Worm (Caenorhabditis elegans): ENCODE measurements around the gene C26D10.6.

Gene C26D10.6

DNA sequence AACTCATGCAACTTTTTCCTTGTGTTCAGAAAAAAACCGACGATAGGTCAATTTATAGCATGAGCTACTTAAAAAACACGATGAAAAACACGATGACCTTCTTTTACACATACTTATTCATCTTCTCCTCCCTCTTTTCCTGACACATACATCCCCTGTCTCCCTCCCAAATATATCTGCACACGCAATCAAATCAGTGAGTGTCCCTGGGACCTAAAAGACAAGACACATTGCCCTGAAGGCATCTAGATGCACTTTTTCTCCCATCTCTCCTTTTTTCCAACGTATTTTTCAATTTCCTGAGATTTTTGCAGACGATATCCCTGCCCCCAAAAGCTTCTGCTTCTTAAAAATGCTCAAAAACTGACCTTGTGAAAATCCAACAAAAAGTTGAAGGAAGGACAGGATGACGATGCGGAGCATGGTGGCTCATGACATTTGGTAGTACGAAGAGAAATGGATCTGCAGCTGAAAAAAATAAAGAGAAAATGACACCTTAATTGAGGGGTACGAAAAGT lies at the start of gene C26D10.6:
C26D10.6 (minus strand) TSS at position 468 of the 518 bp plus-strand sequence.
- TF ChIP-seq dao-5 (tag; optimal IDR thresholded peaks at IDR 0.05), result no peak
- no peak for TF ChIP-seq W03F9.2 (tag; optimal IDR thresholded peaks at IDR 0.05)
- no peak for TF ChIP-seq him-1 (tag; optimal IDR thresholded peaks at IDR 0.05)

DNA sequence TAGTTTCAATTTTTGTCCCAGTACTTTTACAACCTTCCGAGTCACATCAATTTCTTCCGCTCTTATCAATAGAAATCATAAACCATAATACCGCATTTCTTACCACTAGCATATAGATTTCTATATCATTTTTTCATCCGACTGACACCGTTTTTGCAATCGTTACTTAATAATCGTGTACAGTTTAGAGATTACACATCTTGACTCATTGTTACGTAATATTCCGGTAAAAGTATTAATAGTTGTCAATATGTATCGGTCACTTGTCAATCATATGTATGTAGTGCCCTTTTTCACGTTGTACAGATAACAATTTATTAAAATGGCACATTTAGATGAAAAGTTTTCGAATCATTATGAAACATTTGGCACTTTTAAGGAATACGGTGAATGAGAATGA lies 45.5 kb upstream of the C26D10.6 start:
- no peak for TF ChIP-seq W03F9.2 (tag; optimal IDR thresholded peaks at IDR 0.05)
- no peak for TF ChIP-seq him-1 (tag; optimal IDR thresholded peaks at IDR 0.05)
- no peak for TF ChIP-seq dao-5 (tag; optimal IDR thresholded peaks at IDR 0.05)

DNA sequence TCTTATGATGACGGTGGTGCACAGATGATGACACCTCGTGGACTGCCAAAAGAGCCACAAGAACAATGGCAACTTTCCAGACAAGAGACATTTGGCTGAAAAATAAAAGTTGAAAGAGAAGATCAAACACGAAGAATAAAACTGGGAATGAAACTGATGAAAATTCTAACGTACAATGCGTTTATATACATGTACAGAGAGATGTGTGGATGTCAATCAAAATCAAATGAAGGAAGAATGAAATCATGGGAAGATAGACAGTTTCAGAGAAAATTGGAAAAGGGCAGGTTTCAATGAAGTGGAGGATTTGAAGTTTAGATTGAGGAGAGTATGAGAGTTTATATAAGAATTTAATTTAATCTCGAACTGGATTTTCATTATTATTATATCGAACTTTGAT lies 44.6 kb upstream of the C26D10.6 start, which contains the start of gene dod-23:
dod-23 (minus strand) TSS at position 101 of the 400 bp plus-strand sequence.
- TF ChIP-seq W03F9.2 (tag; optimal IDR thresholded peaks at IDR 0.05) (no peak), him-1 (tag; optimal IDR thresholded peaks at IDR 0.05) (no peak), dao-5 (tag; optimal IDR thresholded peaks at IDR 0.05) (no peak)

DNA sequence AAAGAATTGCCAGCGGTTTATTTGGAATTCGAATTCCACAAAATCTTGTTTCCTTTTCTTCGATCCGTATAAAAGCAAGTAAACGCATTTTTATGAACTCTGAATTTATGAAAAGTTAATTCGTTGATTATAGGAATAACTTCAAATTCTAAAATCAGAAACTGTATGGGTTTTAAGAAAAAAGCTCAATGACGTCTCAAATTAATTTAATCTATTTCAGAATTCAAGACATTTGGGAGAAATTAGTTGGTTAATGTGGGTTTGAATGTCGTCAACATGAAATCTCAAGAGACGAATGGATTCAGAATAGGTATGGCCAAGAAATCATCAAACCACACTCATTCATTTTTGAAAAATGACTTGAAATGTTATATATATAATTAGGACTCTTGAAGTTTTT lies 41.5 kb upstream of the C26D10.6 start, which contains the start of gene F49E12.7:
F49E12.7 (minus strand) TSS at position 101 of the 400 bp plus-strand sequence.
- TF ChIP-seq him-1 (tag; optimal IDR thresholded peaks at IDR 0.05), result no peak
- no peak for TF ChIP-seq W03F9.2 (tag; optimal IDR thresholded peaks at IDR 0.05)
- no peak for TF ChIP-seq dao-5 (tag; optimal IDR thresholded peaks at IDR 0.05)

DNA sequence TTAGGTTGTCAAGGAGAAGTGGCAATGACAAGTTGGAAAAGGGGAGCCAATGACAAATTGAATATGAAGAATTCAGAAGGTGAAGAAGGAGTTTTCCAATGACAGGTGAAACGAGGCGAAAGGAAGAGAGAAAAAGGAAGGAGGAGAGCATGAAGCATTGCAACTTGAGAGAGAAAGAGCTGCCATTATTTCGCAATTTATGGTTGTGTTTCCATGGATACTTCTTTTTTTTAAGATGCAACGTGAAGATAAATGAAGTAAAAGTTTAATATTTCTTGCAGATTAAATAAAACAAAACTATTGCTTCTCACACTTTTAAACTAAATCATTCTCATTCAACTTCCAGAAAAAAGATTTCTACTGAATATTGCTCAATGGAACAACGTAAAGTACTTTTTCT lies 39.7 kb upstream of the C26D10.6 start, which contains the start of gene F49E12.8:
F49E12.8 (minus strand) TSS at position 101 of the 400 bp plus-strand sequence.
- TF ChIP-seq W03F9.2 (tag; optimal IDR thresholded peaks at IDR 0.05) (no peak), him-1 (tag; optimal IDR thresholded peaks at IDR 0.05) (no peak), dao-5 (tag; optimal IDR thresholded peaks at IDR 0.05) (no peak)

DNA sequence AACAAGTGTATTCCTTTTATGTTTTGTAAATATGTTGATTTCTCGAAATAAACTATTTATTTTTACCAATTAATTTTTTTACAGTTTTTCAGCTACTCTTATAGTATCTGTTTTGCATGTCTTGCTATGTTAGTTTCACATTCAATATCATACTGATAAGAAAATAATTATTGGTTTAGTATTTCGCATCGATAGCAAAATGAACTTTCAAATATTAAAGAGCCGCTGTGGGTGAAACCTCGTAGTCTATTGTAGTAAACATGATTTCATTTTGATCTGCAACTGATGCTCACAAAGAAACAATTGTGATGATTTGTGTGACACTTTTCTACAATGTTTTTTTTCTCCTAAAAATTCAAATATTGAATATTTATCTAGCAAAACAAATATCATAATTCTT lies 37.7 kb upstream of the C26D10.6 start:
- TF ChIP-seq dao-5 (tag; optimal IDR thresholded peaks at IDR 0.05) (no peak), W03F9.2 (tag; optimal IDR thresholded peaks at IDR 0.05) (no peak), him-1 (tag; optimal IDR thresholded peaks at IDR 0.05) (no peak)

DNA sequence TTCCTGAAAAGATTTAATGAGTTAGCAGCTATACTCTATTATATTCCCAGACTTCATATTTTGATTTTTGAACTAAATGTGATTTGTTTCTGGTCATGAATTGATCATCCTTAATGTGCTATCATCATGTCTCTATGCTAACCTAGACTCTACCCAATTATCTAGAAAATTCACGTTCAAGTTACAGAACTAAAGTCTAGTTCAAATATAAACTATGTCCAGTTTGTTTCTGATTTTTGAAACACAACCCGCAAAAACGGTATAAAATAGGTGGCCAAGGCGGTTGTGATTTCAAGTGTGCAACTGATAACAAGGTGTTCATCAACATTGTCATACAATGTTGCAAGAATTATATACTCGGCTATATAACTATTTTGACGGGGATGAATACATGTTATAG lies 36.3 kb upstream of the C26D10.6 start, which contains the start of gene F49E12.10:
F49E12.10 (plus strand) TSS at position 301 of the 400 bp plus-strand sequence.
- TF ChIP-seq dao-5 (tag; optimal IDR thresholded peaks at IDR 0.05), result no peak
- TF ChIP-seq him-1 (tag; optimal IDR thresholded peaks at IDR 0.05), result no peak
- TF ChIP-seq W03F9.2 (tag; optimal IDR thresholded peaks at IDR 0.05), result no peak

DNA sequence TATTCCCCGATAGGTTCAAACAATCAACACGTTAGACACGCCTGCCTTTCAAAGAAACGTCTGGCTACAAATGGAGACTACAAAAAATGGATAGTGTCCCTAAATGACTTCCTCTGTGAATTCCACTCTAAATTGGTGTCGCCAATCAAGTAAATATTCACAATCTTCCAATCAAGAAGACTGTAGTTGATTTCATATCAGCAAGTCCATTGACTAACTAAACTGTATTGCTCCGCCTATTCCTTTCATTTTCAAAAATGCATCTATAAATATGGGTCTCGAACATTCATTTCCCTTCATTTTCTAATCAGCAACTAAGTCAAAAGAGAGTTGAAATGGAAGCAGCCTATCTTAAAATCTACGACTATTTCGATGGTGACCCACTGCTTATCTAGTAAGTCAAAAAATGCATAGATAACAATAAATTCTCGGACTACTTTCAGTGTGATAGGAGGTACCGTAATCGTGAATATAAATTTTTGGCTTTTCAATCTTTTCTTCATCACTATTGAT lies 33.6 kb upstream of the C26D10.6 start, which contains the start of gene drd-1:
drd-1 (plus strand) TSS at position 51 of the 513 bp plus-strand sequence.
- TF ChIP-seq him-1 (tag; optimal IDR thresholded peaks at IDR 0.05) (no peak), dao-5 (tag; optimal IDR thresholded peaks at IDR 0.05) (no peak)

DNA sequence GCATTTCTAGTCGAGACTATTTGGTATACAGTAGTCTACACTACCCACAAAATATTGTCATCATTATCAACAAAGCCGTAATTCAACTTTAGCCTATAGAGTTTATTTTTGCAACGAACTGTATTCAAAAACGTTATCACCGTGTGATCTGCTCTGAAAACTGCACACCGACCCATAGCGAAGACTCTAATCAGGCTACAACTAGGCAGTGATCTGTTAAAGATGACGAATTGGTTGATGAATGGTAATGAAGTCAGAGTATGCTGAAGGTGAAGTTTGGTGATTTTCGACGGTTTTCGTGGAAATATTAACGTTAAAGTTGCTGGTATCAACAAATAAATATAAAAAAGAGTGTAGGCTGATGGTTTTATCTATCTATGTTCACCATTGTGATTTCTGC lies 32.4 kb upstream of the C26D10.6 start:
- TF ChIP-seq dao-5 (tag; optimal IDR thresholded peaks at IDR 0.05), result no peak
- no peak for TF ChIP-seq him-1 (tag; optimal IDR thresholded peaks at IDR 0.05)
- TF ChIP-seq W03F9.2 (tag; optimal IDR thresholded peaks at IDR 0.05), result no peak

DNA sequence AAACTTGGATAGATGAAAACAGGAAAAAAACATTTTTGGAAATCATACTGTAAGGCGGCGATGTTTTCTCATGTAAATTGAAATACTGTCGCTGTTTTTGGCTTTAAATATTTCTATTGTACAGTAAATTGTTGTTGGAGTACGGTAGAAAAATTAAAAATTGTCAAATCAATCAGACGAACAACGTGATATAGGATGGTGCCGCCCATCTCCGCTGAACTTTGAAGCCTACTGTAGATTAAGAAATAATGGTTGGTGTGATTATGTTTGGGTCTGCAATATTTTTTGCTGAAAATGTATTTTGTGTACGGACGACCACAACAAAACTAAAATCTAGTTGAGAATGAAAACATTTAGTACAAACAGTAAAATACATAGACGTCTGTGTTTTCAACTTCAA lies 31.1 kb upstream of the C26D10.6 start:
- no peak for TF ChIP-seq dao-5 (tag; optimal IDR thresholded peaks at IDR 0.05)

DNA sequence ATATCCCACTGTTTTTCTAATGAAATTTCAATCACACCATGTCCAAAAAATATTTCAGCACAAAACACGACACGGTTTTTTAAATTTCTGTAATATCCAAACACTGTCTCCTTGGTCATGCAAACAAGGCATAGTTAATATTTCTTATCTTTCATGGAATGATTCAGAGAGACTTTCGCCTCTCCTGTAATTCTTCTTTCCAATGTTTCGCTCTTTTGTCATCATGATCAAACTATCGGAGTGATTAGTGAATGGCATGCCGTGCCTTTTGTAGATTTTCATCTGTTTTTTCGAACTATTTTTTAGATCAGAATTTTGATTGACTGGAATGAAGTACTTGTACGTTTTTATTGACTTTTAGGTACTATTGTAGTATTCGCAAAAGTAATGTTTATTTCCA lies 29.8 kb upstream of the C26D10.6 start:
- TF ChIP-seq W03F9.2 (tag; optimal IDR thresholded peaks at IDR 0.05) (no peak), dao-5 (tag; optimal IDR thresholded peaks at IDR 0.05) (no peak), him-1 (tag; optimal IDR thresholded peaks at IDR 0.05) (no peak)

DNA sequence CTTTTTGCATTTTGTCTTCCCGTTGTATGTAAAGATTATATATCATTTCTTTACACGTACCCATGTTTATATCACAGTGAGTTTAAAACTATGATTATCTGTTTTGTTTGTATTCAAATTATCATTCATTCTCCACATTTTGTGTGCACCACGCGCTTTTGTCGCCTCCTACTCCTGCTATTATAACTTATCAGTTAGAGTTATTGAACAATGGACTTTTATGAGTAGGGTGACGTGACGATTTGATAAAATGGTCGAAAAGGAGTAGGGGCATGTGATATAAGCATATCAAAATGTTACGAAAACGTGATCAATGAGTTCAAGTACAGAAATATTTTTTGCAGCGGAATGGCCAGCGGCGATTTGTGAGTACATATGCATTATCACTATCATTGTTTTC lies 28.4 kb upstream of the C26D10.6 start:
- TF ChIP-seq W03F9.2 (tag; optimal IDR thresholded peaks at IDR 0.05) (no peak), dao-5 (tag; optimal IDR thresholded peaks at IDR 0.05) (no peak), him-1 (tag; optimal IDR thresholded peaks at IDR 0.05) (no peak)

DNA sequence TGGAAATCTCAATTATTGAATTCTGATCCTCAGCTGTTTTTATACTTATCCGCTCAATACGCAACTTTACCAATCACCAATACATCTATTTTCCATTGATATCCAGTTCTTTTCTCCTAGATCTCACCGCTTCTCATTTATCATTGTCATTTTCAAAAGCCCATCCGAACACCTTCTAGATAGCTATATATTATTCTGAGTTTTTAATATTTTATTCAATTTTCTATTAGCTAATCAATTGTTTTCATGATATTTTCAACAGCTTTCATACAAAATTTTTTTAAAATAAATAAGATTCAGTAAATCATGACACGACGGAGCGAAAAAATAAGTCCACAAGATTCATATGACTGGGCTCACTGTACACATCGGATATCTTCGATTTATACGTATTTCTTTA lies 26.7 kb upstream of the C26D10.6 start, which contains the start of gene F49E12.12:
F49E12.12 (plus strand) TSS at position 301 of the 400 bp plus-strand sequence.
- TF ChIP-seq W03F9.2 (tag; optimal IDR thresholded peaks at IDR 0.05), result no peak
- TF ChIP-seq dao-5 (tag; optimal IDR thresholded peaks at IDR 0.05), result no peak
- no peak for TF ChIP-seq him-1 (tag; optimal IDR thresholded peaks at IDR 0.05)

DNA sequence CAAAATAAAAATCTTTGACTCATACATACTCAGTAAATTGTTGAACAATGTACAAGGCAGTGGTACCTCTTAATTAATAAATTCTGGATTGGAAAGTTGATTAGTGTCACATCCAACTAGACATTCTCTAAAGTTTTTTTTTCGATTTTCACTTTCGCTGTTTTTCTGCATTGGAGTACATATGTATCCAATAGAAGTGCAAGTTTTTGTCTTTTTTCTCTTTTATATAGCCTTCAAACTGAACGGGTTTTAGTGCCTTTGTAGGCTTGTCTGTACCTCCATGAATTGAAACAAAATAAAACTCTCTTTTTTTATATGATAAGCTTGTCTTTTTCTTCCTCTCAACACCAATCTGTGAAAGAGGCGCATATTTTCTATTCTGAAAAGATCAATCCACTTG lies 25.7 kb upstream of the C26D10.6 start:
- no peak for TF ChIP-seq him-1 (tag; optimal IDR thresholded peaks at IDR 0.05)
- TF ChIP-seq dao-5 (tag; optimal IDR thresholded peaks at IDR 0.05), result no peak
- TF ChIP-seq W03F9.2 (tag; optimal IDR thresholded peaks at IDR 0.05), result no peak

DNA sequence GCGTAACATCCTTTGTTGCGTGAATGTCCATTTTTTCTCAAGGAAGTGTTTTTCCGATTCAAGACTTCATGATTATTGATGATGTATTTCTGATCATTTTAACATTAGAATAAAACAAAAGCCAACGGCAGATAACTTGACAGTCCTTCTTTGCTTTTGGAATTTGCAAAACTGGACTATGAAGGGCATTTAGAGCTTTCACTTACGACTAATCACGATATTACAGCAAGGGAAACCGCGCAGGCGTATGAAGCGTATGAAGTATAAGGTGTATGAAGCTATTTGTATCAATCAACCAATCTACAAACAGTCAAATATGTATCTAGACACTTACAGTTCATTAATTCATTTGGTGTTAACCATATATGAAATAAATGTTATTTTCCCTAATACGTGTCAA lies 23.2 kb upstream of the C26D10.6 start:
- TF ChIP-seq W03F9.2 (tag; optimal IDR thresholded peaks at IDR 0.05), result no peak
- no peak for TF ChIP-seq dao-5 (tag; optimal IDR thresholded peaks at IDR 0.05)
- TF ChIP-seq him-1 (tag; optimal IDR thresholded peaks at IDR 0.05), result no peak

Data from whole organism, L4/young adult.